Fruit fly (Drosophila melanogaster): ENCODE data around the gene CG15418.

Gene CG15418

DNA sequence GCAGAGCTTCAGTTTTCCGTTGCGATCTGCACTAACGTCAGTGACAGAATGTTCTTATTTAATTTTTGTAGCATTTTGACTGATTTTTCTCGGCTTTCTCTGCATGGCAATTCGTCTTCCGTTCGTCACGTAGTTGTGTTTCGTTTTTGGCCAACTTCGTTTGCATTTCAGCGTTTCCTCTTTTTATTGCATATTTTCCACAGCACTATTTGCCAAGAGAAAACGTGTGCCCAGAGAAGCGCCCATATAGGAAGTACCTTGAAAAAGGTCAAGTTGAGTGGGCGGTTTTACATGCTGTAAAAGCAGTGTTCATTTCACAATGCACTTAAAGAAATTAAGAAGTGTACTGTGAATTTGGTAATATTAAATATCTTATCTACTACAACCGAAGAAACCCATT lies at the start of gene CG15418:
CG15418 (minus strand) TSS at position 101 of the 400 bp plus-strand sequence.
- no peak for TF ChIP-seq pan (optimal IDR thresholded peaks at IDR 0.05)
- TF ChIP-seq usp (GFP tag; optimal IDR thresholded peaks at IDR 0.05), result no peak
- TF ChIP-seq EcR (GFP tag; optimal IDR thresholded peaks at IDR 0.05), result no peak
- no peak for TF ChIP-seq CG8478 (optimal IDR thresholded peaks at IDR 0.05)
- TF ChIP-seq psq (optimal IDR thresholded peaks at IDR 0.05), result no peak
- no peak for TF ChIP-seq Dll (optimal IDR thresholded peaks at IDR 0.05)

DNA sequence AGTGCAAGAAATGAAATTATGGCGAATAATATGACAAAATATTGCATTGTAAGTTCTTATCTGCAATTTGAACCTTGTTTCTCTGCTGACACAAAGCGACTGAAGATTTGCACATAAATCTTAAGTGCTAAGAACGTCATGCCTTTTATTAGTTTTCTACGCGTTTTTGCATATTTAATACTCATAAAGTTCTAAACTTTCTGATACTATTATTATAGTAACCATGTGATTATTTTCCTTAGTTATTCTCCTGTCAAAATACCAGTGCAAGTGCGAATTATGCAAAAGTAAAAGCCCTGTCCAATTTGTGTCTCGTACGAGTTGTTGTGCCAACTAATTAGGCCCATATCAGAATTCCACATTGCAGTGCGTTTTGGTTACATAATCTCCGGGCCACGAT lies 49.0 kb upstream of the CG15418 start, which contains the start of gene Sfp24Bc:
Sfp24Bc (minus strand) TSS at position 101 of the 400 bp plus-strand sequence.
- TF ChIP-seq pan (optimal IDR thresholded peaks at IDR 0.05), result no peak
- no peak for TF ChIP-seq CG8478 (optimal IDR thresholded peaks at IDR 0.05)
- no peak for TF ChIP-seq usp (GFP tag; optimal IDR thresholded peaks at IDR 0.05)
- no peak for TF ChIP-seq EcR (GFP tag; optimal IDR thresholded peaks at IDR 0.05)
- TF ChIP-seq Dll (optimal IDR thresholded peaks at IDR 0.05), result no peak
- TF ChIP-seq psq (optimal IDR thresholded peaks at IDR 0.05), result no peak

DNA sequence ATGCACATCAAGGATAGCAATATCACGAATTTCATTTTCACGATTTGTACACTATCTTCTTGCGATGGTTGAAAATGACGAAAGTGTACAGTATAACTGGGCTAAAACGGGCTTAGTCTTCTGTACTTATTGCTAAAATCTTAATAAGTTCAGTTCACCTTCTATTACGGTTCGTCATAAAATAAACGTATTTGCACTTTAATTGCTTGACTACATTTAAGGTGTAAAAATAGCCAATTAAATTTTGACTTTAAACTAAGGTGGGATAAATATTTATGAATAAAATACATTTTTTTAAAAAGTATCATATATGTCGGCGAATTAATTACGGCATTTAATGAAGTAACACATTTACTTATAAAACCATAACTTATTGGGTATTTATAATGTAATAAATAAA lies 48.2 kb upstream of the CG15418 start, which contains the start of gene Sfp24Bb:
Sfp24Bb (minus strand) TSS at position 101 of the 400 bp plus-strand sequence.
- no peak for TF ChIP-seq pan (optimal IDR thresholded peaks at IDR 0.05)
- TF ChIP-seq EcR (GFP tag; optimal IDR thresholded peaks at IDR 0.05), result no peak
- TF ChIP-seq psq (optimal IDR thresholded peaks at IDR 0.05), result no peak
- TF ChIP-seq Dll (optimal IDR thresholded peaks at IDR 0.05), result no peak
- no peak for TF ChIP-seq CG8478 (optimal IDR thresholded peaks at IDR 0.05)
- no peak for TF ChIP-seq usp (GFP tag; optimal IDR thresholded peaks at IDR 0.05)

DNA sequence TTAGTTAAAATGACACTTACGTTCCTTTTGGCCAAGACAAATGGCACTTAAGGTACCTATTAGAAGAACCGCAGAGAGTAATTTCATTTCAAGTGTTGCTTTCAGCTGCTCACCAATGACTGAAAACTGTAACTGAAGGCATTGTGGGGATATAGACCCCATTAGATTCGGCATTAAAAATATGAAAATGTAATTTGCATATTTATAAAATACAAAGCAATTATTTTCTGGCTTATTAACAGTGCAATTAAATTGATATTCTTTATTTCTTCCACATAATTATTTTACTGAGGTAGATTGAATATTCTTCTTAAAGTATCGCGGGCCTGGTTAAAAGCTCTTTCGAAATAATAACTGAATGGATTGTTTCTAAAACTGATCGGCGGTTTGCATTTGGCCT lies 47.5 kb upstream of the CG15418 start, which contains the start of gene Sfp24Bd:
Sfp24Bd (minus strand) TSS at position 101 of the 400 bp plus-strand sequence.
- TF ChIP-seq EcR (GFP tag; optimal IDR thresholded peaks at IDR 0.05) (no peak), Dll (optimal IDR thresholded peaks at IDR 0.05) (no peak), psq (optimal IDR thresholded peaks at IDR 0.05) (no peak), usp (GFP tag; optimal IDR thresholded peaks at IDR 0.05) (no peak), CG8478 (optimal IDR thresholded peaks at IDR 0.05) (no peak), pan (optimal IDR thresholded peaks at IDR 0.05) (no peak)

DNA sequence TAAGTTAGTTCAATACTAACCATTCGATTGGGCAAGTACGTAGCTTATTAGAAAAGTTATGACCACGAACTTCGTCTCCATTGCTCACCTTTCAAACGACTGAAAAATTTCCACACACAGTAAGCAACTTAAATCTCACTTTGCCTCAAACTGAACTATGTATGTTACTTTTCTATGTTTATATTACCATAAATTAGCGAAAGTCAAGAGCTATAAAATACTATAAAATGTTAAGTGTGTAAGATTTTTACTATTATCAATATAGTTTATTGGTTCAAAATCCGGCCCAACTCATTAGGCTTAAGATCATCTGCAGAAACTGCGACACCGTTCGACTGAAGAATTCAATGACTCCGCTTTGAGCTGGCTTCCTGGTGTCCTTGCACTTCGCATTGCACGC lies 46.9 kb upstream of the CG15418 start, which contains the start of gene Sfp24Ba:
Sfp24Ba (minus strand) TSS at position 101 of the 400 bp plus-strand sequence.
- TF ChIP-seq CG8478 (optimal IDR thresholded peaks at IDR 0.05) (no peak), usp (GFP tag; optimal IDR thresholded peaks at IDR 0.05) (no peak), EcR (GFP tag; optimal IDR thresholded peaks at IDR 0.05) (no peak), pan (optimal IDR thresholded peaks at IDR 0.05) (no peak), Dll (optimal IDR thresholded peaks at IDR 0.05) (no peak), psq (optimal IDR thresholded peaks at IDR 0.05) (no peak)

DNA sequence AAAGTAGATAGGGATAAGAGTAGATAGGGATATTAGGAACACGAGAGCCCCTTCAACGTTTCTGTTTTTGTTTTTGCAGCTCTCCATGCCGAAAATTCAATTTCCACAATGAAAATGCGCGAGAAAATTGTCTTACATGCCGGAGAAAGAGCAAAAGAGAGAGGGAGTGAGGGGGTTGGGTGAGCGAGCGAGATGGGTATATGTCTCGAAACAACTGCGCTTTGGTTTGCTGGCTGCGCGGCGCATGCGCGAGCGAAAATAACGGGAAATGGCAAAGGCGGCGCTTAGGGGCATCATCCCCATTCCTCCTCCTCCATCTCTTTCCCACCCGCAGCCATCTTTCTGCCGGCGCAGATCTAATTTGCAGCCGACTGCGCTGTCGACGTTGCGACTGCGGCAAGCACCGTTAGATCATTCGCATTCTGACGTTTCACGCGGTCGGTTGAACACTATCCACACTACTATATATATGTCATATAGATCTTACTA lies 40.8 kb upstream of the CG15418 start, which contains the start of gene Drgx:
Drgx (plus strand) TSS at position 439 of the 489 bp plus-strand sequence.
- TF ChIP-seq EcR (GFP tag; optimal IDR thresholded peaks at IDR 0.05), result no peak

DNA sequence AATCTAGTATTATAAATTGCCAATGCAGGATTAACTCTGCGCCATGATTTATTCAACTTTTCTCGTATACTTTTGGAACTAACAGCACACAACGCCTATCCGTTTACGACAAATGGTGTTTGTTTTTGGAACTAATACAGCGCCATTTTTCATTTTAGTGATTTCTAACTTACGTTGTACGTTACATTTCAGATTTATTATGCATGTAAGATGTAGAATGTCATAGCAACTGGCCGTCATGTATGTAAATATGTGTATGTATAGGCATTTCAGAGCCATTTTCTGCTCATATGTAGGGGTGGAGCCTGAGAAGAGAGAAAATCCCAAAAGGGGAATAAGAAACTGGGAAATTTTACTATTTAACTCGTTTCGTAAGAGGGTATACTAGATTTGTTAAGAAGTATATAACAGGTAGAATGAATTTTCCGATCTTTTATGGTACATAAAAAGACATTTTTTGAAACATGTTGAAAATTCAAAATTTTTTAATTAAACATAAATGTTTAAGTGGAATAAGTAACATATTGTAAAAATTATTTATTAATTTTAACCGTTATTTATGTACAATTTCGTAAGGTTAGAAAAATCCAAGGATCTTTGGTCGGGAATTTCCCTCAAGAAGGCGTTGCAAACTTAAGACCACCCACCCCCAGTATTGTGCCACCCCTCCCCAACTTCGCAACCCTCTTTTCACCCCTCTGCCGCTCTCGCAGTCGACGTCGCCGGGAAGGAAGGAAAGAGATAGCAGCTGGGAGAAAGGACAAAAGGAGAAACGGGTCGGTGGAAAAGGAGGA lies 36.0 kb upstream of the CG15418 start:
- TF ChIP-seq usp (GFP tag; optimal IDR thresholded peaks at IDR 0.05) (no peak), CG8478 (optimal IDR thresholded peaks at IDR 0.05) (no peak), pan (optimal IDR thresholded peaks at IDR 0.05) (no peak), Dll (optimal IDR thresholded peaks at IDR 0.05) (no peak), EcR (GFP tag; optimal IDR thresholded peaks at IDR 0.05) (no peak), psq (optimal IDR thresholded peaks at IDR 0.05) (no peak)

DNA sequence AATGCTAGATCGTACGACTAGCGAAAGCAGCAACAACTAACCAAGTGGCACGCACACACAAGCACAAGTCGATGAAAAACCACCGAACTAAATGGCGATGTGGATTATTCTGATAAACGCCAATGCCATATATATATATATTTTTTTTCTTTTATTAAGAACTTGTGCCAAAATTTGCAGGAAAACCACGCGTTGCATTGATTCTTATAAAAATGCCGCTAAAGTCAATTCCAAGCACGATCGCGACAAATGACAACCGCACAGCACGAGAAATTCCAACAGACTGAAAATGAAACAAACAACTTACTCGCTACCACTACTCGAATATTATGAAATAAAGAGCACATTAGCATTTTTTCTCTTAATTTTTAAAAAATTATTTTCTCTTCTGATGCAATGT lies 35.2 kb upstream of the CG15418 start, which contains the start of gene for:
for (minus strand) TSS at position 287 of the 400 bp plus-strand sequence.
- no peak for TF ChIP-seq CG8478 (optimal IDR thresholded peaks at IDR 0.05)
- no peak for TF ChIP-seq EcR (GFP tag; optimal IDR thresholded peaks at IDR 0.05)
- no peak for TF ChIP-seq pan (optimal IDR thresholded peaks at IDR 0.05)
- no peak for TF ChIP-seq Dll (optimal IDR thresholded peaks at IDR 0.05)
- TF ChIP-seq usp (GFP tag; optimal IDR thresholded peaks at IDR 0.05), result no peak
- TF ChIP-seq psq (optimal IDR thresholded peaks at IDR 0.05), result no peak

DNA sequence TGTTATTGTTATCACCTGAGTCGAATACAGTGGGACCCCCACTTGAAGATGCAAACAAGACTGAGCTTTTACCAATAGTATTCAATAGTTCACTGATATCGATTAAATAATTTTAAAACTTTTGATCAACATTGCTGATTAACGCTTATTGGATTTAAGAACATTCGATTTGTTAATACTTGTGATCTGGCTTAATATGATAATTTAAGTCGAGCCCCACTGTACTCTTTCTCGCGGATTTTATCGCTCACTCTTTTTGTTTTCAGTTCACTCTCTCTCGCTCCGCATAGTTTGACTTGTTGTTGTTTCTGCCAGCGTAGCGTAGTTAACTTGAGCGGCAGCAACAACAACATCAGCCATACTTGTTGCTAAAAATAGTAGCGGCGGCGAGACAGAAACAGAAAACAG lies 34.2 kb upstream of the CG15418 start:
- TF ChIP-seq CG8478 (optimal IDR thresholded peaks at IDR 0.05) (no peak), usp (GFP tag; optimal IDR thresholded peaks at IDR 0.05) (no peak), psq (optimal IDR thresholded peaks at IDR 0.05) (no peak), pan (optimal IDR thresholded peaks at IDR 0.05) (no peak), Dll (optimal IDR thresholded peaks at IDR 0.05) (no peak), EcR (GFP tag; optimal IDR thresholded peaks at IDR 0.05) (no peak)

DNA sequence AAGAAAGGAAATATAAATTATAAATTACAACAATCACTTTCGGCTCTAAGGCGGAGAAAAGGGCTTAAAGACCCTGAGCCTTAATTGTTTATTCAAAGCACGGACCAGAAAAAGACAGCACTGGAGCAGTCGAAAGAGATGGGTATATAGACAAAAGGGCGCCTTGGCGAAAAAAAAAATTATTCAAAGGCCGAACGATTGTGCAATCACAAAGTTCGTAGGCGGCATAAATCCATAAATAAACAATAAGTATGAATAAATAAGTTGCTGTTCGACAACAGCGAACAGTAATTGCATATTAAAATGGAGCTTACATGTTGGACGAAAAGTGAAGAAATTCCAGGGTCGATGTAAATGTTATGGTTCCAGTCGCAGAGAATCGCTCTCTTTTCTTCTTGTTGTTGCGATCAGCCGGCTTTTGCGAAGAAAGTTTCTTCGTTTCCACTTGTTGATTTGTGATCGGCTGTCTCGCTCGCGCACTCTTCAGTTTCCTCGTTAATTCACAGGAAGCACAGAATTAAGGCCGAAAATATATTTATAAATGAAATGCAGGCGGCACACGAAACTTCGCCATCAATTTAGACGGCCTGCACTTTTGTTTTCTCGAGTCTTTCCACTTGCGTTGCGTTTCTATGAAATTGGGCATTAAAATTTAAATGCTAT lies 33.6 kb upstream of the CG15418 start:
- TF ChIP-seq Dll (optimal IDR thresholded peaks at IDR 0.05) (no peak), usp (GFP tag; optimal IDR thresholded peaks at IDR 0.05) (no peak), pan (optimal IDR thresholded peaks at IDR 0.05) (no peak), EcR (GFP tag; optimal IDR thresholded peaks at IDR 0.05) (no peak), psq (optimal IDR thresholded peaks at IDR 0.05) (no peak), CG8478 (optimal IDR thresholded peaks at IDR 0.05) (no peak)

DNA sequence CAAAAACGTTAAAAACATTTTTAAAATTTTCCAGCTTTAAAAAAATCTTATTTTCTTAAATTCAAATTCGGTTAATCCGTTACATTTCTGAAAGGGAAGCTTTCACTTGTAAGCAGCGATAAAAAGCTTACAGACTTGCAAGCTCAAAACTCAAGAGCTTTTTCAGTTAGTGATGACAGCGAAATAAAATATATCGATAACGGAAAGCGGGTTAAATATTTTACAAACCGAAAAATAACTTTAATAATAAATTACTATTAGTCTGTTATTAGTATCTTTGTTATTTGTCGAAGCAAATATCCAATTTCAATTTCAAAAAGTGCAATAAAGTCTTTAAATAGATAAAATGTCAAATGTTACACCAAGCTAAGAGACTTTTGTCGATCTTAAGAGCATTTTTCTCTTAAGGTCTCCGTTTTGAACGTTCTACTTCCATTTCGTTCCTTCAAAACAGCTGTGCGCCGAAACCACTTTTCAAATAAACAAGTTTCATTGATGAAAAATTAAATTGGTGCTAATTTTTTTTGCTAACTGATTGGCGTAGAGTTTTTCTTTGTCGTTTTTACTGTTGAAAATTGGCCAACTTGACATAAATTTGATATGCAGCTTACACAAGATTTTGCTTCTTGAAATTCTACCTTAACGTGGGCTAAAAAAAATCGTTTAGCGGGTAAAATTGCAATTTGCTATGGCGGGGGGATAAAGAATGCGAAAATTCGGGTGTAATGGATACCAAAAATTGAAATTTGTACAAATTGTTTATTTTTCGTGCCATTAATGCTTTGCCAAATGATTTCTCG lies 26.9 kb upstream of the CG15418 start:
- no peak for TF ChIP-seq pan (optimal IDR thresholded peaks at IDR 0.05)
- no peak for TF ChIP-seq psq (optimal IDR thresholded peaks at IDR 0.05)
- TF ChIP-seq Dll (optimal IDR thresholded peaks at IDR 0.05), result no peak
- TF ChIP-seq EcR (GFP tag; optimal IDR thresholded peaks at IDR 0.05), result no peak
